Fruit fly (Drosophila melanogaster): ENCODE results near the gene CG8997.

- TF ChIP-seq CG9876 (GFP tag; optimal IDR thresholded peaks at IDR 0.05) (no peak), CrebB (tag; optimal IDR thresholded peaks at IDR 0.05) (no peak), onecut (GFP tag; IDR thresholded peaks at IDR 0.05) (no peak), CG8765 (GFP tag; IDR thresholded peaks at IDR 0.05) (no peak)
Observed at dm6 chr2L:13820948-13821347, 24.2 kb downstream of the CG8997 start, which contains the start of gene b.
